Fruit fly (Drosophila melanogaster) whole organism, embryonic: ENCODE results near the gene Alh.

Experiments used
- Antp ChIP-seq: fragments of 200-800 bp; sonication (Bioruptor generic); optimal IDR thresholded peaks from 3 replicates; lab custom pipeline; 2016; ENCODE audit warnings: missing biosample characterization, missing genetic modification characterization
- Atf6 ChIP-seq: fragments of 200-800 bp; sonication (Bioruptor generic); IDR thresholded peaks from 2 replicates; pipeline ENCODE4 v1.3.6; 2022; ENCODE audit warnings: missing biosample characterization, missing genetic modification characterization
- Blimp-1 ChIP-seq: fragments of 200-800 bp; sonication (Bioruptor generic); optimal IDR thresholded peaks from 3 replicates; lab custom pipeline; 2018; ENCODE audit warnings: missing biosample characterization, missing genetic modification characterization, mild to moderate bottlenecking, moderate library complexity, missing genetic modification reagents
- BtbVII ChIP-seq: fragments of 200-800 bp; sonication (Bioruptor generic); optimal IDR thresholded peaks from 3 replicates; lab custom pipeline; 2017; ENCODE audit warnings: missing biosample characterization, mild to moderate bottlenecking, missing genetic modification characterization
- CG1024 ChIP-seq: fragments of 200-800 bp; sonication (Bioruptor generic); IDR thresholded peaks from 2 replicates; pipeline ENCODE4 v1.3.6; 2022; ENCODE audit warnings: missing biosample characterization, missing genetic modification characterization
- CG10267 ChIP-seq: fragments of 200-800 bp; sonication (Bioruptor generic); optimal IDR thresholded peaks from 2 replicates; lab custom pipeline; 2018; ENCODE audit warnings: missing biosample characterization, mild to moderate bottlenecking, missing genetic modification characterization, moderate library complexity
- CG10979 ChIP-seq: fragments of 200-800 bp; sonication (Bioruptor generic); optimal IDR thresholded peaks from 2 replicates; lab custom pipeline; 2018; ENCODE audit warnings: missing biosample characterization, mild to moderate bottlenecking, missing genetic modification characterization, moderate library complexity
- CG12155 ChIP-seq: fragments of 200-800 bp; sonication (Bioruptor generic); optimal IDR thresholded peaks from 3 replicates; lab custom pipeline; 2016; ENCODE audit warnings: missing biosample characterization, missing genetic modification characterization
- CG12391 ChIP-seq: fragments of 200-800 bp; sonication (Bioruptor generic); optimal IDR thresholded peaks from 3 replicates; lab custom pipeline; 2018; ENCODE audit warnings: missing biosample characterization, mild to moderate bottlenecking, missing genetic modification characterization, moderate library complexity
- CG12769 ChIP-seq: fragments of 200-800 bp; sonication (Bioruptor generic); optimal IDR thresholded peaks from 2 replicates; lab custom pipeline; 2019; ENCODE audit warnings: missing biosample characterization, mild to moderate bottlenecking, missing genetic modification characterization, moderate library complexity
- CG13624 ChIP-seq: fragments of 200-800 bp; sonication (Bioruptor generic); optimal IDR thresholded peaks from 2 replicates; lab custom pipeline; 2016; ENCODE audit warnings: missing biosample characterization, missing genetic modification characterization
- CG17359 ChIP-seq: fragments of 200-800 bp; sonication (Bioruptor generic); optimal IDR thresholded peaks from 3 replicates; lab custom pipeline; 2018; ENCODE audit warnings: missing biosample characterization, mild to moderate bottlenecking, missing genetic modification characterization, moderate library complexity
- CG17912 ChIP-seq: fragments of 200-800 bp; sonication (Bioruptor generic); optimal IDR thresholded peaks from 2 replicates; lab custom pipeline; 2018; ENCODE audit warnings: missing biosample characterization, mild to moderate bottlenecking, missing genetic modification characterization
- CG30431 ChIP-seq: fragments of 200-800 bp; sonication (Bioruptor generic); optimal IDR thresholded peaks from 2 replicates; lab custom pipeline; 2017; ENCODE audit warnings: missing biosample characterization, missing genetic modification characterization
- CG42726 ChIP-seq: fragments of 200-800 bp; sonication (Bioruptor generic); IDR thresholded peaks from 2 replicates; pipeline ENCODE4 v1.3.6; 2022; ENCODE audit warnings: missing biosample characterization, missing genetic modification characterization; ENCODE audit not compliant: partially characterized antibody
- CG4617 ChIP-seq: fragments of 200-800 bp; sonication (Bioruptor generic); optimal IDR thresholded peaks from 3 replicates; lab custom pipeline; 2016; ENCODE audit warnings: missing biosample characterization, missing genetic modification characterization, borderline replicate concordance
- CG4820 ChIP-seq: fragments of 200-800 bp; sonication (Bioruptor generic); optimal IDR thresholded peaks from 3 replicates; lab custom pipeline; 2016; ENCODE audit warnings: missing biosample characterization, missing genetic modification characterization
- CG6854 ChIP-seq: fragments of 200-800 bp; sonication (Bioruptor generic); optimal IDR thresholded peaks from 3 replicates; lab custom pipeline; 2017; ENCODE audit warnings: missing biosample characterization, mild to moderate bottlenecking, missing genetic modification characterization
- CG7357 ChIP-seq: fragments of 200-800 bp; sonication (Bioruptor generic); IDR thresholded peaks from 3 replicates; pipeline ENCODE4 v1.3.6; 2022; ENCODE audit warnings: missing biosample characterization, missing genetic modification characterization
- CG7928 ChIP-seq: fragments of 200-800 bp; sonication (Bioruptor generic); optimal IDR thresholded peaks from 2 replicates; lab custom pipeline; 2017; ENCODE audit warnings: missing biosample characterization, mild to moderate bottlenecking, missing genetic modification characterization
- CG8944 ChIP-seq: fragments of 200-800 bp; sonication (Bioruptor generic); optimal IDR thresholded peaks from 3 replicates; lab custom pipeline; 2016; ENCODE audit warnings: missing biosample characterization, missing genetic modification characterization
- CG9215 ChIP-seq: fragments of 200-800 bp; sonication (Bioruptor generic); IDR thresholded peaks from 2 replicates; pipeline ENCODE4 v1.3.6; 2022; ENCODE audit warnings: missing biosample characterization, missing genetic modification characterization
- CoRest ChIP-seq: fragments of 200-800 bp; sonication (Bioruptor generic); optimal IDR thresholded peaks from 3 replicates; lab custom pipeline; 2018; ENCODE audit warnings: missing biosample characterization, mild to moderate bottlenecking, missing genetic modification characterization, moderate library complexity
- D ChIP-seq, 2 experiments: fragments of 200-800 bp in 1 of 2; fragments of >200 bp in 1 of 2; sonication (Bioruptor generic) in 1 of 2; optimal IDR thresholded peaks; 2 replicates in 1 of 2; 3 replicates in 1 of 2; lab custom pipeline; 2017; ENCODE audit warnings: mild to moderate bottlenecking in 1 of 2, missing biosample characterization in 1 of 2, missing genetic modification characterization in 1 of 2, missing genetic modification reagents in 1 of 2
- Dip3 ChIP-seq: fragments of 200-800 bp; sonication (Bioruptor generic); optimal IDR thresholded peaks from 3 replicates; lab custom pipeline; 2016; ENCODE audit warnings: missing biosample characterization, missing genetic modification characterization
- HHEX ChIP-seq: fragments of 200-800 bp; sonication (Bioruptor generic); optimal IDR thresholded peaks from 3 replicates; lab custom pipeline; 2017; ENCODE audit warnings: missing biosample characterization, mild to moderate bottlenecking, missing genetic modification characterization, missing genetic modification reagents
- HLH3B ChIP-seq: fragments of 200-800 bp; sonication (Bioruptor generic); IDR thresholded peaks from 2 replicates; pipeline ENCODE4 v1.3.6; 2022; ENCODE audit warnings: missing biosample characterization, missing genetic modification characterization
- Med ChIP-seq: fragments of 200-800 bp; sonication (Bioruptor generic); peaks from one replicate; lab custom pipeline; 2016; ENCODE audit warnings: missing biosample characterization, missing genetic modification characterization, mild to moderate bottlenecking, inconsistent platforms, moderate library complexity
- Mes4 ChIP-seq: fragments of 200-800 bp; sonication (Bioruptor generic); optimal IDR thresholded peaks from 2 replicates; lab custom pipeline; 2016; ENCODE audit warnings: missing biosample characterization, missing genetic modification characterization
- Neu2 ChIP-seq: fragments of 200-800 bp; sonication (Bioruptor generic); optimal IDR thresholded peaks from 3 replicates; lab custom pipeline; 2016; ENCODE audit warnings: missing biosample characterization, missing genetic modification characterization, borderline replicate concordance
- Nf-YB ChIP-seq: fragments of 200-800 bp; sonication (Bioruptor generic); optimal IDR thresholded peaks from 3 replicates; lab custom pipeline; 2019; ENCODE audit warnings: missing biosample characterization, mild to moderate bottlenecking, missing genetic modification characterization, moderate library complexity
- TFAM ChIP-seq: fragments of 200-800 bp; sonication (Bioruptor generic); optimal IDR thresholded peaks from 2 replicates; lab custom pipeline; 2017; ENCODE audit warnings: missing biosample characterization, missing genetic modification characterization, inconsistent platforms
- ap ChIP-seq: fragments of 200-800 bp; sonication (Bioruptor generic); IDR thresholded peaks from 2 replicates; pipeline ENCODE4 v1.3.6; 2022; ENCODE audit warnings: missing biosample characterization, missing genetic modification characterization
- chif ChIP-seq, 2 experiments: fragments of 200-800 bp; sonication (Bioruptor generic); optimal IDR thresholded peaks; 3 replicates each; lab custom pipeline; 2016; ENCODE audit warnings: missing biosample characterization in 2 of 2, missing genetic modification characterization in 2 of 2
- cwo ChIP-seq: fragments of 200-800 bp; sonication (Bioruptor generic); optimal IDR thresholded peaks from 3 replicates; lab custom pipeline; 2017; ENCODE audit warnings: missing biosample characterization, missing genetic modification characterization, mild to moderate bottlenecking, moderate library complexity, missing genetic modification reagents
- dm ChIP-seq: fragments of 200-800 bp; sonication (Bioruptor generic); optimal IDR thresholded peaks from 3 replicates; lab custom pipeline; 2016; ENCODE audit warnings: missing biosample characterization, missing genetic modification characterization
- dmrt11E ChIP-seq: fragments of 200-800 bp; sonication (Bioruptor generic); optimal IDR thresholded peaks from 3 replicates; lab custom pipeline; 2018; ENCODE audit warnings: missing biosample characterization, mild to moderate bottlenecking, missing genetic modification characterization, moderate library complexity
- h ChIP-seq: fragments of >200 bp; optimal IDR thresholded peaks from 2 replicates; lab custom pipeline; 2017
- lilli ChIP-seq: fragments of 200-800 bp; sonication (Bioruptor generic); optimal IDR thresholded peaks from 3 replicates; lab custom pipeline; 2016; ENCODE audit warnings: missing biosample characterization, missing genetic modification characterization
- odd ChIP-seq: fragments of 200-800 bp; sonication (Bioruptor generic); optimal IDR thresholded peaks from 2 replicates; lab custom pipeline; 2017; ENCODE audit warnings: missing biosample characterization, mild to moderate bottlenecking, missing genetic modification characterization
- org-1 ChIP-seq: fragments of 200-800 bp; sonication (Bioruptor generic); optimal IDR thresholded peaks from 2 replicates; lab custom pipeline; 2017; ENCODE audit warnings: missing biosample characterization, missing genetic modification characterization
- pros ChIP-seq: fragments of 200-800 bp; sonication (Bioruptor generic); optimal IDR thresholded peaks from 3 replicates; lab custom pipeline; 2019; ENCODE audit warnings: missing biosample characterization, mild to moderate bottlenecking, missing genetic modification characterization, moderate library complexity
- pum ChIP-seq: fragments of 200-800 bp; sonication (Bioruptor generic); optimal IDR thresholded peaks from 2 replicates; lab custom pipeline; 2016; ENCODE audit warnings: missing biosample characterization, missing genetic modification characterization
- ranshi ChIP-seq: fragments of 200-800 bp; sonication (Bioruptor generic); IDR thresholded peaks from 2 replicates; pipeline ENCODE4 v1.3.6; 2022; ENCODE audit warnings: missing biosample characterization, missing genetic modification characterization
- sd ChIP-seq: fragments of 200-800 bp; sonication (Bioruptor generic); optimal IDR thresholded peaks from 3 replicates; lab custom pipeline; 2018; ENCODE audit warnings: missing biosample characterization, mild to moderate bottlenecking, missing genetic modification characterization, moderate library complexity
- sens ChIP-seq: fragments of 200-800 bp; sonication (Bioruptor generic); peaks from one replicate; lab custom pipeline; 2016; ENCODE audit warnings: missing biosample characterization, missing genetic modification characterization
- seq ChIP-seq: fragments of 200-800 bp; sonication (Bioruptor generic); IDR thresholded peaks from 2 replicates; pipeline ENCODE4 v1.3.6; 2022; ENCODE audit warnings: missing biosample characterization, missing genetic modification characterization
- sima ChIP-seq: fragments of 200-800 bp; sonication (Bioruptor generic); optimal IDR thresholded peaks from 2 replicates; lab custom pipeline; 2016; ENCODE audit warnings: missing biosample characterization, missing genetic modification characterization
- slp2 ChIP-seq: fragments of 200-800 bp; sonication (Bioruptor generic); optimal IDR thresholded peaks from 2 replicates; lab custom pipeline; 2016; ENCODE audit warnings: missing biosample characterization, missing genetic modification characterization
- stwl ChIP-seq: fragments of 200-800 bp; sonication (Bioruptor generic); optimal IDR thresholded peaks from 3 replicates; lab custom pipeline; 2018; ENCODE audit warnings: missing biosample characterization, mild to moderate bottlenecking, missing genetic modification characterization, moderate library complexity
- zen2 ChIP-seq: fragments of 200-800 bp; sonication (Bioruptor generic); IDR thresholded peaks from 3 replicates; pipeline ENCODE4 v1.3.6; 2022; ENCODE audit warnings: missing biosample characterization, missing genetic modification characterization; ENCODE audit not compliant: partially characterized antibody

Gene Alh

DNA sequence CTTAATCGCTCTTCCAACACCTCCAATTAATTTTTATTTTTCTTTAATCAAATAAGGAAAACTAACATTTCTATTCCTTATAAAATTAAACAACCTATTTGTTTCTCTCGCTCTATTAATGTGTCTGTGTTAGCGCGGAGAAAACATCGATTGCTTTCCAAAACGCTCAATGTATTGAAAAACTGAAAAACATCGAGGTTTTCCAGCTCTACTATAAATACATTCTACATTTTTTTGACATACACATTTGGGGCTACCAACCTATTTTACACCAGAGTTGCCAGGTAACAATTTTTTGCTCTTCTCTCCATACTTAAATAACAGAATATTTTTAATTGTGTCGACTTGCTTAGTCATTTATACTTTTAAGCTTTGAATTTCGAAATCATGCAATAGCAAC is 32.1 kb downstream of the Alh start (continued):
- TF ChIP-seq Dip3 (GFP tag; lab: Kevin White, UChicago) (no peak), pum (GFP tag; lab: Kevin White, UChicago) (no peak), sd (tag; lab: Kevin White, UChicago) (no peak), sens (GFP tag; lab: Kevin White, UChicago) (peak; percentile 91), CG17359 (tag; lab: Kevin White, UChicago) (no peak), dmrt11E (peak; percentile 20), Blimp-1 (GFP tag; lab: Kevin White, UChicago) (no peak), org-1 (GFP tag; lab: Kevin White, UChicago) (no peak), CG12155 (GFP tag; lab: Kevin White, UChicago) (peak; percentile 38), CG10979 (tag; lab: Kevin White, UChicago) (no peak), slp2 (GFP tag; lab: Kevin White, UChicago) (peak; percentile 33), Nf-YB (GFP tag; lab: Kevin White, UChicago) (no peak), TFAM (GFP tag; lab: Kevin White, UChicago) (no peak), h (lab: Kevin White, UChicago) (no peak), Mes4 (no peak), lilli (GFP tag; lab: Kevin White, UChicago) (peak; percentile 59), zen2 (GFP tag; lab: Robert Waterston, UW) (peak; percentile 58; the same call in 2 of the 3 replicates), Antp (GFP tag; lab: Kevin White, UChicago) (no peak), Neu2 (GFP tag; lab: Kevin White, UChicago) (no peak), CG10267 (tag; lab: Kevin White, UChicago) (peak; percentile 70), cwo (GFP tag; lab: Kevin White, UChicago) (no peak), CG4617 (GFP tag; lab: Kevin White, UChicago) (peak; percentile 24), dm (peak; percentile 48), CG1024 (GFP tag; lab: Robert Waterston, UW) (no peak), CG7928 (GFP tag; lab: Kevin White, UChicago) (no peak), CG17912 (GFP tag; lab: Kevin White, UChicago) (peak; percentile 15), ranshi (no peak), ap (GFP tag; lab: Robert Waterston, UW) (no peak), CG12391 (tag; lab: Kevin White, UChicago) (peak; percentile 57), seq (no peak), CG9215 (no peak), CG6854 (no peak), CoRest (tag; lab: Kevin White, UChicago) (peak; percentile 60), Atf6 (no peak), HLH3B (GFP tag; lab: Robert Waterston, UW) (no peak), CG8944 (GFP tag; lab: Kevin White, UChicago) (no peak), D (optimal IDR thresholded peaks at IDR 0.05; lab: Kevin White, UChicago) (no peak), D (GFP tag; optimal IDR thresholded peaks at IDR 0.05; lab: Kevin White, UChicago) (no peak), BtbVII (no peak), HHEX (no peak), CG12769 (no peak), stwl (tag; lab: Kevin White, UChicago) (peak; percentile 99), CG7357 (GFP tag; lab: Robert Waterston, UW) (no peak), CG42726 (GFP tag; lab: Robert Waterston, UW) (peak; percentile 59; the same call in 1 of the 2 replicates), sima (GFP tag; lab: Kevin White, UChicago) (no peak), CG30431 (GFP tag; lab: Kevin White, UChicago) (no peak), pros (GFP tag; lab: Kevin White, UChicago) (no peak), odd (GFP tag; lab: Kevin White, UChicago) (no peak), CG13624 (GFP tag; lab: Kevin White, UChicago) (peak; percentile 54), Med (GFP tag; lab: Kevin White, UChicago) (peak; percentile 83), chif (GFP tag; optimal IDR thresholded peaks at IDR 0.05; lab: Kevin White, UChicago) (peak in 1 of 2 experiments; percentile 7), CG4820 (GFP tag; lab: Kevin White, UChicago) (no peak)
